Fruit fly (Drosophila melanogaster) whole organism, embryonic: ENCODE data around the gene CG13306.

Source experiments
- Adf1 ChIP-seq: fragments of 200-800 bp; sonication (Bioruptor generic); IDR thresholded peaks from 2 replicates; pipeline ENCODE4 v1.3.6; 2022; ENCODE audit warnings: missing biosample characterization, missing genetic modification characterization
- B-H2 ChIP-seq: fragments of 200-800 bp; sonication (Bioruptor generic); optimal IDR thresholded peaks from 2 replicates; lab custom pipeline; 2018; ENCODE audit warnings: missing biosample characterization, mild to moderate bottlenecking, missing genetic modification characterization
- Bgb ChIP-seq: fragments of 200-800 bp; sonication (Bioruptor generic); IDR thresholded peaks from 2 replicates; pipeline ENCODE4 v1.3.6; 2022; ENCODE audit warnings: missing biosample characterization, missing genetic modification characterization; ENCODE audit not compliant: partially characterized antibody
- CG10654 ChIP-seq: fragments of 200-800 bp; sonication (Bioruptor generic); optimal IDR thresholded peaks from 2 replicates; lab custom pipeline; 2016; ENCODE audit warnings: missing biosample characterization, missing genetic modification characterization
- CG11085 ChIP-seq: fragments of 200-800 bp; sonication (Bioruptor generic); IDR thresholded peaks from 2 replicates; pipeline ENCODE4 v1.3.6; 2022; ENCODE audit warnings: missing biosample characterization, missing genetic modification characterization
- CG11504 ChIP-seq: fragments of 200-800 bp; sonication (Bioruptor generic); optimal IDR thresholded peaks from 3 replicates; lab custom pipeline; 2019; ENCODE audit warnings: missing biosample characterization, mild to moderate bottlenecking, missing genetic modification characterization, moderate library complexity
- CG13287 ChIP-seq: fragments of 200-800 bp; sonication (Bioruptor generic); IDR thresholded peaks from 2 replicates; pipeline ENCODE4 v1.3.6; 2022; ENCODE audit warnings: missing biosample characterization, missing genetic modification characterization; ENCODE audit not compliant: partially characterized antibody
- CG15479 ChIP-seq: fragments of 200-800 bp; sonication (Bioruptor generic); optimal IDR thresholded peaks from 3 replicates; lab custom pipeline; 2019; ENCODE audit warnings: missing biosample characterization, mild to moderate bottlenecking, missing genetic modification characterization, moderate library complexity
- CG15601 ChIP-seq: fragments of 200-800 bp; sonication (Bioruptor generic); optimal IDR thresholded peaks from 3 replicates; lab custom pipeline; 2019; ENCODE audit warnings: missing biosample characterization, mild to moderate bottlenecking, missing genetic modification characterization, moderate library complexity
- CG1647 ChIP-seq: fragments of 200-800 bp; sonication (Bioruptor generic); optimal IDR thresholded peaks from 3 replicates; lab custom pipeline; 2016; ENCODE audit warnings: missing biosample characterization, missing genetic modification characterization
- CG16779 ChIP-seq: fragments of 200-800 bp; sonication (Bioruptor generic); IDR thresholded peaks from 2 replicates; pipeline ENCODE4 v1.3.6; 2022; ENCODE audit warnings: missing biosample characterization, missing genetic modification characterization
- CG2712 ChIP-seq: fragments of 200-800 bp; optimal IDR thresholded peaks from 3 replicates; lab custom pipeline; 2019; ENCODE audit warnings: missing biosample characterization, mild to moderate bottlenecking, missing genetic modification characterization, moderate library complexity
- CG34376 ChIP-seq: fragments of 200-800 bp; sonication (Bioruptor generic); optimal IDR thresholded peaks from 2 replicates; lab custom pipeline; 2018; ENCODE audit warnings: missing biosample characterization, mild to moderate bottlenecking, missing genetic modification characterization
- CG42726 ChIP-seq: fragments of 200-800 bp; sonication (Bioruptor generic); IDR thresholded peaks from 2 replicates; pipeline ENCODE4 v1.3.6; 2022; ENCODE audit warnings: missing biosample characterization, missing genetic modification characterization; ENCODE audit not compliant: partially characterized antibody
- CG6175 ChIP-seq: fragments of 200-800 bp; sonication (Bioruptor generic); IDR thresholded peaks from 3 replicates; pipeline ENCODE4 v1.3.6; 2022; ENCODE audit warnings: missing biosample characterization, missing genetic modification characterization
- CG7987 ChIP-seq: fragments of 200-800 bp; sonication (Bioruptor generic); optimal IDR thresholded peaks from 2 replicates; lab custom pipeline; 2018; ENCODE audit warnings: missing biosample characterization, mild to moderate bottlenecking, missing genetic modification characterization, moderate library complexity
- CG9817 ChIP-seq: fragments of 200-800 bp; sonication (Bioruptor generic); optimal IDR thresholded peaks from 2 replicates; lab custom pipeline; 2018; ENCODE audit warnings: missing biosample characterization, mild to moderate bottlenecking, missing genetic modification characterization, moderate library complexity
- CrebB ChIP-seq: fragments of 200-800 bp; sonication (Bioruptor generic); optimal IDR thresholded peaks from 3 replicates; lab custom pipeline; 2018; ENCODE audit warnings: missing biosample characterization, mild to moderate bottlenecking, missing genetic modification characterization
- D19B ChIP-seq: fragments of 200-800 bp; sonication (Bioruptor generic); optimal IDR thresholded peaks from 2 replicates; lab custom pipeline; 2017; ENCODE audit warnings: missing biosample characterization, mild to moderate bottlenecking, missing genetic modification characterization
- Dad ChIP-seq: fragments of 200-800 bp; sonication (Bioruptor generic); optimal IDR thresholded peaks from 3 replicates; lab custom pipeline; 2016; ENCODE audit warnings: missing biosample characterization, missing genetic modification characterization
- Dref ChIP-seq: fragments of 200-800 bp; sonication (Bioruptor generic); IDR thresholded peaks from 2 replicates; pipeline ENCODE4 v1.3.6; 2022; ENCODE audit warnings: missing biosample characterization, missing genetic modification characterization
- ERR ChIP-seq: fragments of 200-800 bp; sonication (Bioruptor generic); optimal IDR thresholded peaks from 2 replicates; lab custom pipeline; 2016; ENCODE audit warnings: missing biosample characterization, missing genetic modification characterization
- Fer2 ChIP-seq: fragments of 200-800 bp; sonication (Bioruptor generic); optimal IDR thresholded peaks from 2 replicates; lab custom pipeline; 2018; ENCODE audit warnings: missing biosample characterization, mild to moderate bottlenecking, missing genetic modification characterization, moderate library complexity
- Hey ChIP-seq: fragments of 200-800 bp; sonication (Bioruptor generic); optimal IDR thresholded peaks from 3 replicates; lab custom pipeline; 2018; ENCODE audit warnings: missing biosample characterization, mild to moderate bottlenecking, missing genetic modification characterization
- Hr3 ChIP-seq: fragments of 200-800 bp; sonication (Bioruptor generic); optimal IDR thresholded peaks from 3 replicates; lab custom pipeline; 2016; ENCODE audit warnings: missing biosample characterization, missing genetic modification characterization
- MTF-1 ChIP-seq: fragments of 200-800 bp; sonication (Bioruptor generic); optimal IDR thresholded peaks from 2 replicates; lab custom pipeline; 2018; ENCODE audit warnings: missing biosample characterization, mild to moderate bottlenecking, missing genetic modification characterization, borderline replicate concordance
- NfI ChIP-seq: fragments of 200-800 bp; sonication (Bioruptor generic); optimal IDR thresholded peaks from 3 replicates; lab custom pipeline; 2018; ENCODE audit warnings: missing biosample characterization, mild to moderate bottlenecking, missing genetic modification characterization, moderate library complexity
- Sry-δ ChIP-seq: fragments of 200-800 bp; sonication (Bioruptor generic); optimal IDR thresholded peaks from 2 replicates; lab custom pipeline; 2016; ENCODE audit warnings: missing biosample characterization, missing genetic modification characterization
- TFAM ChIP-seq: fragments of 200-800 bp; sonication (Bioruptor generic); optimal IDR thresholded peaks from 2 replicates; lab custom pipeline; 2017; ENCODE audit warnings: missing biosample characterization, missing genetic modification characterization, inconsistent platforms
- YL-1 ChIP-seq: fragments of 200-800 bp; sonication (Bioruptor generic); optimal IDR thresholded peaks from 3 replicates; lab custom pipeline; 2017; ENCODE audit warnings: missing biosample characterization, mild to moderate bottlenecking, missing genetic modification characterization
- abd-A ChIP-seq: fragments of 200-800 bp; sonication (Bioruptor generic); optimal IDR thresholded peaks from 3 replicates; lab custom pipeline; 2019; ENCODE audit warnings: missing biosample characterization, mild to moderate bottlenecking, missing genetic modification characterization, moderate library complexity
- ac ChIP-seq: fragments of 200-800 bp; sonication (Bioruptor generic); optimal IDR thresholded peaks from 3 replicates; lab custom pipeline; 2017; ENCODE audit warnings: missing biosample characterization, mild to moderate bottlenecking, missing genetic modification characterization
- ara ChIP-seq: fragments of 200-800 bp; sonication (Bioruptor generic); IDR thresholded peaks from 2 replicates; pipeline ENCODE4 v1.3.6; 2022; ENCODE audit warnings: missing biosample characterization, missing genetic modification characterization
- bcd ChIP-seq: fragments of 200-800 bp; sonication (Bioruptor generic); optimal IDR thresholded peaks from 2 replicates; lab custom pipeline; 2017; ENCODE audit warnings: missing biosample characterization, mild to moderate bottlenecking, missing genetic modification characterization
- chinmo ChIP-seq: fragments of 200-800 bp; sonication (Bioruptor generic); IDR thresholded peaks from 4 replicates; pipeline ENCODE4 v1.3.6; 2022; ENCODE audit warnings: missing biosample characterization, missing genetic modification characterization; ENCODE audit not compliant: partially characterized antibody
- crol ChIP-seq: fragments of 200-800 bp; sonication (Bioruptor generic); IDR thresholded peaks from 2 replicates; pipeline ENCODE4 v1.3.6; 2022; ENCODE audit warnings: missing biosample characterization, missing genetic modification characterization
- dan ChIP-seq: fragments of 200-800 bp; sonication (Bioruptor generic); IDR thresholded peaks from 2 replicates; pipeline ENCODE4 v1.3.6; 2022; ENCODE audit warnings: missing biosample characterization, missing genetic modification characterization
- dmrt11E ChIP-seq: fragments of 200-800 bp; sonication (Bioruptor generic); optimal IDR thresholded peaks from 3 replicates; lab custom pipeline; 2018; ENCODE audit warnings: missing biosample characterization, mild to moderate bottlenecking, missing genetic modification characterization, moderate library complexity
- exex ChIP-seq: fragments of 200-800 bp; sonication (Bioruptor generic); optimal IDR thresholded peaks from 4 replicates; lab custom pipeline; 2018; ENCODE audit warnings: missing biosample characterization, mild to moderate bottlenecking, missing genetic modification characterization, moderate library complexity
- gce ChIP-seq: fragments of 200-800 bp; sonication (Bioruptor generic); IDR thresholded peaks from 3 replicates; pipeline ENCODE4 v1.3.6; 2022; ENCODE audit warnings: missing biosample characterization, missing genetic modification characterization
- gem ChIP-seq: fragments of 200-800 bp; sonication (Bioruptor generic); optimal IDR thresholded peaks from 2 replicates; lab custom pipeline; 2019; ENCODE audit warnings: missing biosample characterization, mild to moderate bottlenecking, missing genetic modification characterization, moderate library complexity
- inv ChIP-seq: fragments of 200-800 bp; sonication (Bioruptor generic); IDR thresholded peaks from 2 replicates; pipeline ENCODE4 v1.3.6; 2022; ENCODE audit warnings: missing biosample characterization, missing genetic modification characterization; ENCODE audit not compliant: partially characterized antibody
- jing ChIP-seq: fragments of 200-800 bp; sonication (Bioruptor generic); optimal IDR thresholded peaks from 2 replicates; lab custom pipeline; 2018; ENCODE audit warnings: missing biosample characterization, mild to moderate bottlenecking, missing genetic modification characterization
- org-1 ChIP-seq: fragments of 200-800 bp; sonication (Bioruptor generic); optimal IDR thresholded peaks from 2 replicates; lab custom pipeline; 2017; ENCODE audit warnings: missing biosample characterization, missing genetic modification characterization
- pita ChIP-seq: fragments of 200-800 bp; sonication (Bioruptor generic); optimal IDR thresholded peaks from 2 replicates; lab custom pipeline; 2017; ENCODE audit warnings: missing biosample characterization, mild to moderate bottlenecking, missing genetic modification characterization
- rib ChIP-seq: fragments of 200-800 bp; sonication (Bioruptor generic); IDR thresholded peaks from 2 replicates; pipeline ENCODE4 v1.3.6; 2022; ENCODE audit warnings: missing biosample characterization, missing genetic modification characterization
- scrt ChIP-seq: fragments of 200-800 bp; sonication (Bioruptor generic); optimal IDR thresholded peaks from 2 replicates; lab custom pipeline; 2018; ENCODE audit warnings: missing biosample characterization, mild to moderate bottlenecking, missing genetic modification characterization, moderate library complexity
- trh ChIP-seq: fragments of 200-800 bp; sonication (Bioruptor generic); optimal IDR thresholded peaks from 2 replicates; lab custom pipeline; 2016; ENCODE audit warnings: missing biosample characterization, missing genetic modification characterization
- vvl ChIP-seq: fragments of 200-800 bp; sonication (Bioruptor generic); IDR thresholded peaks from 2 replicates; pipeline ENCODE4 v1.3.6; 2022; ENCODE audit warnings: missing biosample characterization, missing genetic modification characterization
- yki ChIP-seq: fragments of >200 bp; optimal IDR thresholded peaks from 3 replicates; lab custom pipeline; 2018

The CG13306 gene

DNA sequence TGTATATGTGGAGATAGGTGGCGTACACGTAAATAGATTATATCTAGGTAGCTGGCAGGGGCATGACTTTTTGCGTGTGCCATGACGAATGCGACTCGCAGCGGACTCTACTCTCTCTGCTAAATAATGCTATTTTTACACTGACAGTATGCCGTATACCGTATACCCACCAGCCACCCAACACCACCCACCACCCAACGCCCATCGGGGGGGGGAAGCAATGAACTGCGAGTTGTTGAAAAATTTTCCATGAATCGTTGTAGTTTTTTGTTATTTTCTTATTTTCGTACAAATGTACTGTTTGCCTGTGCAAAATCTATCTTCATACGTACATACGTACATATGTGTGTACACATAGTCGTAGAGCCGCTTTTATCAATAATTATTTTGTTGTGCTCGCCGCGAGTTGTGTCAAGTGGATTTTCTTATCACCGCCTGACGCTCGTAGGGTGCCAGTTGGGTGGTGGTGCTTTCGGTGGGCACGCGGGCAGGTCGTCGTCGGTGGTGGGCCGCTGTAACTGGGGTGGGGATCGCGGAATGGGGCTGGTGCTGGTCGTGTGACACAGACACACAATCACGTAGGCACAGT is 49.4 kb downstream of the CG13306 start (continued):
- peak; percentile 43; the same call in 1 of the 4 replicates for TF ChIP-seq chinmo (GFP tag; lab: Robert Waterston, UW)
- peak; percentile 95 for TF ChIP-seq Hey (tag; lab: Kevin White, UChicago)
- peak; percentile 59; the same call in 1 of the 3 replicates for TF ChIP-seq CG6175 (GFP tag; lab: Robert Waterston, UW)
- TF ChIP-seq yki (lab: Kevin White, UChicago): no peak
- TF ChIP-seq ara (GFP tag; lab: Robert Waterston, UW): peak; percentile 10
- TF ChIP-seq abd-A (tag; lab: Kevin White, UChicago): peak; percentile 5
- TF ChIP-seq gem (tag; lab: Kevin White, UChicago): no peak
- peak; percentile 89 for TF ChIP-seq CG34376 (GFP tag; lab: Kevin White, UChicago)
- TF ChIP-seq CG13287 (GFP tag; lab: Robert Waterston, UW): no peak
- TF ChIP-seq NfI (GFP tag; lab: Kevin White, UChicago): no peak
- TF ChIP-seq rib: no peak; the same call in 1 of the 2 replicates
- no peak for TF ChIP-seq org-1 (GFP tag; lab: Kevin White, UChicago)
- TF ChIP-seq Adf1 (GFP tag; lab: Robert Waterston, UW): 0 out of 2 replicates have a peak, but pooled peaks have one; percentile 1
- no peak for TF ChIP-seq CG15601
- TF ChIP-seq exex (tag; lab: Kevin White, UChicago): peak; percentile 90
- no peak for TF ChIP-seq CG42726 (GFP tag; lab: Robert Waterston, UW)
- TF ChIP-seq YL-1: no peak
- TF ChIP-seq CG7987: peak; percentile 82
- TF ChIP-seq vvl (GFP tag; lab: Robert Waterston, UW): no peak
- no peak for TF ChIP-seq MTF-1 (GFP tag; lab: Kevin White, UChicago)
- TF ChIP-seq crol: peak; percentile 95
- TF ChIP-seq CG15479 (GFP tag; lab: Kevin White, UChicago): peak; percentile 43

- TF ChIP-seq CG16779 (GFP tag; lab: Robert Waterston, UW) (no peak), bcd (no peak), jing (GFP tag; lab: Kevin White, UChicago) (no peak), CG10654 (GFP tag; lab: Kevin White, UChicago) (no peak), CG1647 (GFP tag; lab: Kevin White, UChicago) (no peak), Bgb (GFP tag; lab: Robert Waterston, UW) (no peak), pita (GFP tag; lab: Kevin White, UChicago) (no peak), CG11504 (tag; lab: Kevin White, UChicago) (no peak), Sry-δ (GFP tag; lab: Kevin White, UChicago) (no peak), dan (GFP tag; lab: Robert Waterston, UW) (no peak), D19B (GFP tag; lab: Kevin White, UChicago) (no peak), CG2712 (tag; lab: Kevin White, UChicago) (no peak), ac (GFP tag; lab: Kevin White, UChicago) (no peak), Dad (no peak), gce (GFP tag; lab: Robert Waterston, UW) (peak; percentile 66; the same call in 2 of the 3 replicates), dmrt11E (no peak), CG11085 (GFP tag; lab: Robert Waterston, UW) (no peak), trh (GFP tag; lab: Kevin White, UChicago) (no peak), TFAM (no peak), Dref (GFP tag; lab: Robert Waterston, UW) (no peak), inv (GFP tag; lab: Robert Waterston, UW) (no peak), CrebB (no peak), Hr3 (no peak), MTF-1 (GFP tag; lab: Kevin White, UChicago) (no peak), B-H2 (GFP tag; lab: Kevin White, UChicago) (no peak), Fer2 (tag; lab: Kevin White, UChicago) (no peak), scrt (no peak), ERR (GFP tag; lab: Kevin White, UChicago) (no peak), CG9817 (tag; lab: Kevin White, UChicago) (no peak)
These were observed 49.9 kb downstream of the CG13306 start for dm6 chr3L:8699612-8700011.
